Worm (Caenorhabditis elegans) whole organism, L3 larva: ENCODE data around the gene Y50E8A.12.

ENCODE experiments used
- R02D3.7 ChIP-seq: fragments of 150-350 bp; optimal IDR thresholded peaks from 2 replicates; lab custom pipeline; 2014; ENCODE audit warnings: missing biosample characterization, missing genetic modification characterization
- ZK546.5 ChIP-seq: sonication (generic microtip); optimal IDR thresholded peaks from 2 replicates; lab custom pipeline; 2017; ENCODE audit warnings: missing biosample characterization, missing genetic modification characterization
- aly-2 ChIP-seq: fragments of 150-350 bp; optimal IDR thresholded peaks from 2 replicates; lab custom pipeline; 2014; ENCODE audit warnings: missing biosample characterization, missing genetic modification characterization
- ceh-16 ChIP-seq: sonication (generic microtip); optimal IDR thresholded peaks from 2 replicates; lab custom pipeline; 2017; ENCODE audit warnings: missing biosample characterization, missing genetic modification characterization
- ceh-82 ChIP-seq: fragments of 150-350 bp; optimal IDR thresholded peaks from 2 replicates; lab custom pipeline; 2014; ENCODE audit warnings: missing biosample characterization, missing genetic modification characterization
- egl-27 ChIP-seq: sonication (generic microtip); optimal IDR thresholded peaks from 4 replicates; lab custom pipeline; 2017; ENCODE audit warnings: missing biosample characterization, missing genetic modification reagents, missing genetic modification characterization
- egl-5 ChIP-seq: fragments of 150-350 bp; optimal IDR thresholded peaks from 2 replicates; lab custom pipeline; 2017; ENCODE audit warnings: missing biosample characterization, missing genetic modification reagents, missing genetic modification characterization, inconsistent platforms
- elt-1 ChIP-seq: fragments of 150-350 bp; optimal IDR thresholded peaks from 2 replicates; lab custom pipeline; 2014; ENCODE audit warnings: missing biosample characterization, missing genetic modification characterization
- elt-2 ChIP-seq: sonication (generic microtip); optimal IDR thresholded peaks from 2 replicates; lab custom pipeline; 2016; ENCODE audit warnings: missing genetic modification reagents, mild to moderate bottlenecking, missing genetic modification characterization, missing compliant biosample characterization
- elt-3 ChIP-seq, 3 experiments: fragments of 150-350 bp in 1 of 3; sonication (generic microtip) in 2 of 3; optimal IDR thresholded peaks; 2 replicates in 2 of 3; 4 replicates in 1 of 3; lab custom pipeline; 2014 to 2017; ENCODE audit warnings: missing biosample characterization in 3 of 3, missing genetic modification characterization in 3 of 3
- fkh-10 ChIP-seq: sonication (generic microtip); optimal IDR thresholded peaks from 2 replicates; lab custom pipeline; 2017; ENCODE audit warnings: missing biosample characterization, missing genetic modification reagents, missing genetic modification characterization
- fkh-2 ChIP-seq: fragments of 150-350 bp; optimal IDR thresholded peaks from 2 replicates; lab custom pipeline; 2014; ENCODE audit warnings: missing biosample characterization, missing genetic modification reagents, missing genetic modification characterization
- fos-1 ChIP-seq: fragments of 150-350 bp; optimal IDR thresholded peaks from 2 replicates; lab custom pipeline; 2014; ENCODE audit warnings: missing biosample characterization, missing genetic modification characterization
- jun-1 ChIP-seq: fragments of 150-350 bp; optimal IDR thresholded peaks from 2 replicates; lab custom pipeline; 2014; ENCODE audit warnings: missing biosample characterization, missing genetic modification reagents, missing genetic modification characterization
- lin-15B ChIP-seq: fragments of 150-350 bp; optimal IDR thresholded peaks from 2 replicates; lab custom pipeline; 2014; ENCODE audit warnings: missing biosample characterization, missing genetic modification characterization
- lin-39 ChIP-seq: fragments of 150-350 bp; optimal IDR thresholded peaks from 2 replicates; lab custom pipeline; 2018; ENCODE audit warnings: missing biosample characterization, missing genetic modification reagents, missing genetic modification characterization
- mdl-1 ChIP-seq: fragments of 150-350 bp; optimal IDR thresholded peaks from 2 replicates; lab custom pipeline; 2014; ENCODE audit warnings: missing biosample characterization, missing genetic modification characterization
- nfya-1 ChIP-seq: sonication (generic microtip); optimal IDR thresholded peaks from 2 replicates; lab custom pipeline; 2017; ENCODE audit warnings: missing genetic modification characterization, mild to moderate bottlenecking, missing compliant biosample characterization, antibody characterized with exemption, moderate library complexity; ENCODE audit not compliant: insufficient read depth
- nhr-12 ChIP-seq: fragments of 150-350 bp; optimal IDR thresholded peaks from 2 replicates; lab custom pipeline; 2014; ENCODE audit warnings: missing biosample characterization, missing genetic modification characterization
- nhr-23 ChIP-seq: fragments of 150-350 bp; optimal IDR thresholded peaks from 2 replicates; lab custom pipeline; 2014; ENCODE audit warnings: missing biosample characterization, missing genetic modification reagents, missing genetic modification characterization
- nhr-237 ChIP-seq: fragments of 150-350 bp; optimal IDR thresholded peaks from 2 replicates; lab custom pipeline; 2014; ENCODE audit warnings: missing biosample characterization, missing genetic modification characterization
- nhr-25 ChIP-seq: sonication (generic microtip); optimal IDR thresholded peaks from 2 replicates; lab custom pipeline; 2017; ENCODE audit warnings: missing biosample characterization, missing genetic modification characterization
- nhr-28 ChIP-seq: fragments of 150-350 bp; optimal IDR thresholded peaks from 2 replicates; lab custom pipeline; 2014; ENCODE audit warnings: missing biosample characterization, missing genetic modification characterization
- nhr-43 ChIP-seq: sonication (generic microtip); optimal IDR thresholded peaks from 2 replicates; lab custom pipeline; 2016; ENCODE audit warnings: mild to moderate bottlenecking, missing genetic modification characterization, missing compliant biosample characterization; ENCODE audit not compliant: poor library complexity, severe bottlenecking
- nhr-76 ChIP-seq: fragments of 150-350 bp; sonication (generic microtip); optimal IDR thresholded peaks from 5 replicates; lab custom pipeline; 2014; ENCODE audit warnings: missing biosample characterization, missing genetic modification characterization
- nhr-77 ChIP-seq: fragments of 150-350 bp; optimal IDR thresholded peaks from 2 replicates; lab custom pipeline; 2014; ENCODE audit warnings: missing biosample characterization, missing genetic modification characterization
- pha-4 ChIP-seq: fragments of 150-350 bp; optimal IDR thresholded peaks from 2 replicates; lab custom pipeline; 2014; ENCODE audit warnings: missing biosample characterization, missing genetic modification reagents, missing genetic modification characterization
- pqm-1 ChIP-seq: fragments of 150-350 bp; optimal IDR thresholded peaks from 2 replicates; lab custom pipeline; 2017; ENCODE audit warnings: missing biosample characterization, missing genetic modification characterization, inconsistent platforms
- skn-1 ChIP-seq: fragments of 150-350 bp; optimal IDR thresholded peaks from 2 replicates; lab custom pipeline; 2014; ENCODE audit warnings: missing biosample characterization, missing genetic modification characterization
- snpc-4 ChIP-seq: fragments of 150-350 bp; optimal IDR thresholded peaks from 2 replicates; lab custom pipeline; 2014; ENCODE audit warnings: missing biosample characterization, missing genetic modification characterization
- tbx-2 ChIP-seq: sonication (generic microtip); optimal IDR thresholded peaks from 2 replicates; lab custom pipeline; 2016; ENCODE audit warnings: mild to moderate bottlenecking, missing genetic modification characterization, missing compliant biosample characterization
- unc-39 ChIP-seq: sonication (generic microtip); optimal IDR thresholded peaks from 4 replicates; lab custom pipeline; 2017; ENCODE audit warnings: missing biosample characterization, missing genetic modification characterization
- unc-62 ChIP-seq: fragments of 150-350 bp; sonication (generic microtip); optimal IDR thresholded peaks from 4 replicates; lab custom pipeline; 2014; ENCODE audit warnings: missing biosample characterization, missing genetic modification reagents, missing genetic modification characterization
- zag-1 ChIP-seq: fragments of 150-350 bp; optimal IDR thresholded peaks from 2 replicates; lab custom pipeline; 2014; ENCODE audit warnings: missing biosample characterization, missing genetic modification characterization
- ztf-11 ChIP-seq: fragments of 150-350 bp; optimal IDR thresholded peaks from 2 replicates; lab custom pipeline; 2014; ENCODE audit warnings: missing biosample characterization, missing genetic modification characterization
- ztf-4 ChIP-seq: fragments of 150-350 bp; optimal IDR thresholded peaks from 2 replicates; lab custom pipeline; 2014; ENCODE audit warnings: missing biosample characterization, missing genetic modification characterization

Y50E8A.12 gene

ce11 chrV:14791703-14792102, 7.7 kb upstream of the Y50E8A.12 start:
- TF ChIP-seq tbx-2 (tag; lab: Kevin White, UChicago) (no peak), nhr-25 (tag; lab: Kevin White, UChicago) (no peak), nhr-76 (no peak), skn-1 (no peak), unc-62 (GFP tag; lab: Kevin White, UChicago) (no peak), fkh-10 (GFP tag; lab: Kevin White, UChicago) (no peak), nhr-12 (tag; lab: Kevin White, UChicago) (no peak), elt-1 (tag; lab: Kevin White, UChicago) (no peak), ztf-4 (tag; lab: Kevin White, UChicago) (no peak), ztf-11 (no peak), fkh-2 (tag; lab: Kevin White, UChicago) (no peak), nhr-237 (tag; lab: Kevin White, UChicago) (no peak), pqm-1 (tag; lab: Kevin White, UChicago) (no peak), elt-2 (tag; lab: Kevin White, UChicago) (no peak), ceh-82 (tag; lab: Kevin White, UChicago) (no peak), ZK546.5 (tag; lab: Kevin White, UChicago) (no peak), lin-15B (tag; lab: Kevin White, UChicago) (no peak), elt-3 (tag; optimal IDR thresholded peaks at IDR 0.05; lab: Kevin White, UChicago) (no peak)

- TF ChIP-seq nhr-76 (no peak), R02D3.7 (tag; lab: Kevin White, UChicago) (no peak), elt-3 (tag; optimal IDR thresholded peaks at IDR 0.05; lab: Kevin White, UChicago) (no peak), egl-27 (tag; lab: Kevin White, UChicago) (no peak), jun-1 (no peak), nfya-1 (tag; lab: Kevin White, UChicago) (no peak), ztf-11 (no peak), lin-39 (no peak), nhr-237 (tag; lab: Kevin White, UChicago) (no peak), nhr-77 (tag; lab: Kevin White, UChicago) (no peak), snpc-4 (tag; lab: Kevin White, UChicago) (no peak), zag-1 (no peak), ceh-82 (tag; lab: Kevin White, UChicago) (no peak), elt-2 (tag; lab: Kevin White, UChicago) (no peak), nhr-43 (no peak), fkh-10 (GFP tag; lab: Kevin White, UChicago) (no peak), ceh-16 (no peak), nhr-28 (tag; lab: Kevin White, UChicago) (no peak), ZK546.5 (tag; lab: Kevin White, UChicago) (no peak), nhr-23 (no peak)
Measured at ce11 chrV:14790792-14791191, 6.8 kb upstream of the Y50E8A.12 start.

ce11 chrV:14788462-14788861, 4.5 kb upstream of the Y50E8A.12 start:
- no peak for TF ChIP-seq nhr-43
- no peak for TF ChIP-seq egl-27 (tag; lab: Kevin White, UChicago)
- TF ChIP-seq zag-1: no peak
- no peak for TF ChIP-seq fos-1
- TF ChIP-seq pha-4 (tag; lab: Kevin White, UChicago): no peak
- TF ChIP-seq unc-62 (GFP tag; lab: Kevin White, UChicago): no peak
- no peak for TF ChIP-seq skn-1
- TF ChIP-seq ztf-4 (tag; lab: Kevin White, UChicago): no peak
- no peak for TF ChIP-seq fkh-2 (tag; lab: Kevin White, UChicago)
- no peak for TF ChIP-seq tbx-2 (tag; lab: Kevin White, UChicago)
- TF ChIP-seq egl-5 (tag; lab: Kevin White, UChicago): no peak
- TF ChIP-seq aly-2 (tag; lab: Kevin White, UChicago): no peak
- TF ChIP-seq unc-39 (tag; lab: Kevin White, UChicago): no peak
- TF ChIP-seq ZK546.5 (tag; lab: Kevin White, UChicago): no peak
- no peak for TF ChIP-seq mdl-1 (tag; lab: Kevin White, UChicago)
- TF ChIP-seq, all 47 proteins: peak for 0

- TF ChIP-seq nfya-1 (tag; lab: Kevin White, UChicago) (peak; percentile 91), zag-1 (no peak)
Measured at ce11 chrV:14784787-14785186, 777 bp upstream of the Y50E8A.12 start.
